Fruit fly (Drosophila melanogaster): Measurements from ENCODE around the gene a6.

Gene a6

DNA sequence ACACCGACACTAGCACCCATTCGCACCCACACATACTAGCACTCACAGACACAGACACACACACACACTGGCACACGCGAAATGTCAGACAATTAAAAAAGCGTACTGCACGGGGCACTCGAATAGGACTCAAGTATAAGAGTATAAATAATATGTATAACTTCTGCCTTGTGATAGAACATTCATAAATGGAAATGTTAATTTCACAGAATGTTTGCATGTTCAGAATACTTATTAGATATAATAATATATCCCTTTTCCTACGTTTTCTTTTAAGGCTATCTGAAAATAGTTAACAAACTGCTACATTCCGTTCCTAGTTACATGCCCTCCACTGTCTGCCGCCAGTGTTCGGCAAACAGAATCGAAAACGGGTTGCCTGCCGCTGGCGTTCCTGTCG, 10.2 kb upstream of the a6 start (continued):
- TF ChIP-seq grn (GFP tag; optimal IDR thresholded peaks at IDR 0.05) (no peak), CG7556 (GFP tag; optimal IDR thresholded peaks at IDR 0.05) (peak; percentile 23), al (GFP tag; IDR thresholded peaks at IDR 0.05) (no peak), GATAe (GFP tag; conservative IDR thresholded peaks at IDR 0.05) (no peak), CG16815 (GFP tag; optimal IDR thresholded peaks at IDR 0.05) (no peak), exex (tag; optimal IDR thresholded peaks at IDR 0.05) (no peak), Dref (GFP tag; IDR thresholded peaks at IDR 0.05) (no peak), slbo (GFP tag; IDR thresholded peaks at IDR 0.05) (no peak), dpn (GFP tag; optimal IDR thresholded peaks at IDR 0.05) (no peak), CG34376 (GFP tag; optimal IDR thresholded peaks at IDR 0.05) (no peak), CG10543 (GFP tag; optimal IDR thresholded peaks at IDR 0.05) (no peak), CG12299 (tag; optimal IDR thresholded peaks at IDR 0.05) (no peak), hb (GFP tag; IDR thresholded peaks at IDR 0.05; ENCODE audit: partially characterized antibody) (no peak), gfzf (GFP tag; optimal IDR thresholded peaks at IDR 0.05) (no peak), CTCF (GFP tag; optimal IDR thresholded peaks at IDR 0.05) (no peak), aop (GFP tag; IDR thresholded peaks at IDR 0.05) (no peak), cg (GFP tag; optimal IDR thresholded peaks at IDR 0.05) (peak; percentile 15), Fer3 (tag; optimal IDR thresholded peaks at IDR 0.05) (no peak), CG1233 (GFP tag; optimal IDR thresholded peaks at IDR 0.05) (no peak), ems (GFP tag; optimal IDR thresholded peaks at IDR 0.05) (no peak), CG10209 (GFP tag; optimal IDR thresholded peaks at IDR 0.05) (no peak), Hr51 (GFP tag; optimal IDR thresholded peaks at IDR 0.05) (peak in 1 of 2 experiments; percentile 16), Eip74EF (GFP tag; optimal IDR thresholded peaks at IDR 0.05) (no peak), jing (GFP tag; optimal IDR thresholded peaks at IDR 0.05) (no peak), Dbx (GFP tag; IDR thresholded peaks at IDR 0.05) (no peak), CG7928 (GFP tag; optimal IDR thresholded peaks at IDR 0.05) (no peak), Tbp (GFP tag; optimal IDR thresholded peaks at IDR 0.05) (no peak), CG8944 (GFP tag; optimal IDR thresholded peaks at IDR 0.05) (no peak), Dek (tag; optimal IDR thresholded peaks at IDR 0.05) (no peak), CG32767 (GFP tag; IDR thresholded peaks at IDR 0.05) (no peak), CG10274 (GFP tag; optimal IDR thresholded peaks at IDR 0.05) (no peak), CG14050 (GFP tag; IDR thresholded peaks at IDR 0.05) (no peak), CoRest (tag; optimal IDR thresholded peaks at IDR 0.05) (no peak), mld (GFP tag; IDR thresholded peaks at IDR 0.05; ENCODE audit: partially characterized antibody) (no peak), ara (GFP tag; IDR thresholded peaks at IDR 0.05) (no peak), Hmr (GFP tag; optimal IDR thresholded peaks at IDR 0.05) (peak; percentile 3), Mrtf (GFP tag; IDR thresholded peaks at IDR 0.05) (no peak), CG18599 (GFP tag; optimal IDR thresholded peaks at IDR 0.05) (peak; percentile 73), CG3847 (GFP tag; IDR thresholded peaks at IDR 0.05) (no peak), otp (GFP tag; IDR thresholded peaks at IDR 0.05) (no peak), CG2678 (tag; optimal IDR thresholded peaks at IDR 0.05) (peak; percentile 44), knrl (GFP tag; IDR thresholded peaks at IDR 0.05; ENCODE audit: partially characterized antibody) (no peak), CkIIα-i1 (GFP tag; IDR thresholded peaks at IDR 0.05) (no peak), Doc2 (GFP tag; IDR thresholded peaks at IDR 0.05) (no peak), Adf1 (GFP tag; IDR thresholded peaks at IDR 0.05) (no peak), CG4360 (GFP tag; IDR thresholded peaks at IDR 0.05) (no peak), sens (GFP tag) (peak; percentile 53), CG8478 (optimal IDR thresholded peaks at IDR 0.05) (no peak), Chrac-16 (GFP tag; optimal IDR thresholded peaks at IDR 0.05) (no peak), CG11696 (GFP tag; IDR thresholded peaks at IDR 0.05) (0 out of 2 replicates have a peak, but pooled peaks have one; percentile 40), CG9932 (GFP tag; IDR thresholded peaks at IDR 0.05) (no peak), rib (GFP tag; IDR thresholded peaks at IDR 0.05) (no peak), CG14860 (GFP tag; IDR thresholded peaks at IDR 0.05; ENCODE audit: partially characterized antibody) (no peak)
